Fruit fly (Drosophila melanogaster): Measurements from ENCODE around the gene CG13689.

- TF ChIP-seq CG4404 (GFP tag; IDR thresholded peaks at IDR 0.05) (no peak), emc (GFP tag; optimal IDR thresholded peaks at IDR 0.05) (no peak), Nf-YA (GFP tag; IDR thresholded peaks at IDR 0.05) (no peak), CG1647 (GFP tag; optimal IDR thresholded peaks at IDR 0.05) (no peak), pan (optimal IDR thresholded peaks at IDR 0.05) (no peak), pan (GFP tag; optimal IDR thresholded peaks at IDR 0.05 in 1 of 2, IDR thresholded peaks at IDR 0.05 in 1 of 2) (no peak), h (optimal IDR thresholded peaks at IDR 0.05) (no peak), CG12219 (GFP tag; optimal IDR thresholded peaks at IDR 0.05) (no peak), CG10267 (tag; optimal IDR thresholded peaks at IDR 0.05) (no peak), Sry-β (GFP tag; optimal IDR thresholded peaks at IDR 0.05) (no peak), Max (GFP tag; optimal IDR thresholded peaks at IDR 0.05) (no peak), Hr39 (optimal IDR thresholded peaks at IDR 0.05) (no peak)
These were observed 12.4 kb downstream of the CG13689 start for dm6 chr2L:615023-615422.

Measured in whole organism, embryonic.